Fruit fly (Drosophila melanogaster): ENCODE data around the gene capt.

- TF ChIP-seq CG8478 (optimal IDR thresholded peaks at IDR 0.05) (no peak), CTCF (optimal IDR thresholded peaks at IDR 0.05) (no peak)
Measured at dm6 chr2L:1126527-1126926, 31.5 kb downstream of the capt start.

Data from S2 (cell line).